Worm (Caenorhabditis elegans) whole organism, young adult: Measurements from ENCODE around the gene C28F5.1.

Experiments used
- B0019.2 ChIP-seq: fragments of 200-800 bp; sonication (Bioruptor generic); conservative IDR thresholded peaks from 2 replicates; pipeline ENCODE4 v1.3.6; 2022; ENCODE audit warnings: missing genetic modification reagents, missing genetic modification characterization, missing compliant biosample characterization
- B0336.3 ChIP-seq: fragments of 200-800 bp; sonication (Bioruptor generic); IDR thresholded peaks from 2 replicates; pipeline ENCODE4 v1.3.6; 2022; ENCODE audit warnings: missing genetic modification characterization, missing compliant biosample characterization
- F10E7.11 ChIP-seq: sonication (generic microtip); optimal IDR thresholded peaks from 2 replicates; lab custom pipeline; 2017; ENCODE audit warnings: mild to moderate bottlenecking, missing genetic modification characterization, moderate library complexity, missing compliant biosample characterization
- F33H1.4 ChIP-seq: fragments of 200-800 bp; sonication (Bioruptor generic); IDR thresholded peaks from 2 replicates; pipeline ENCODE4 v1.3.6; 2022; ENCODE audit warnings: missing genetic modification reagents, missing genetic modification characterization, missing compliant biosample characterization
- F39B2.1 ChIP-seq: fragments of 200-800 bp; sonication (Bioruptor generic); IDR thresholded peaks from 2 replicates; pipeline ENCODE4 v1.3.6; 2022; ENCODE audit warnings: missing genetic modification reagents, missing genetic modification characterization, missing compliant biosample characterization
- K12H6.12 ChIP-seq: fragments of 200-800 bp; sonication (Bioruptor generic); optimal IDR thresholded peaks from 2 replicates; lab custom pipeline; 2018; ENCODE audit warnings: mild to moderate bottlenecking, missing genetic modification characterization, missing compliant biosample characterization
- Y79H2A.3 ChIP-seq: fragments of 200-800 bp; sonication (Bioruptor generic); conservative IDR thresholded peaks from 2 replicates; pipeline ENCODE4 v1.3.6; 2022; ENCODE audit warnings: missing genetic modification reagents, missing genetic modification characterization, missing compliant biosample characterization
- akir-1 ChIP-seq: fragments of 200-800 bp; sonication (Bioruptor generic); optimal IDR thresholded peaks from 2 replicates; lab custom pipeline; 2018; ENCODE audit warnings: mild to moderate bottlenecking, missing genetic modification characterization, moderate library complexity, missing compliant biosample characterization
- ama-1 ChIP-seq, 3 experiments: fragments of 150-350 bp in 1 of 3; sonication (generic microtip) in 2 of 3; optimal IDR thresholded peaks; 2 replicates each; lab custom pipeline; 2014 to 2018; ENCODE audit warnings: missing biosample characterization in 2 of 3, missing genetic modification characterization in 2 of 3, missing genetic modification reagents in 2 of 3
- aptf-2 ChIP-seq: fragments of 200-800 bp; sonication (Bioruptor generic); conservative IDR thresholded peaks from 2 replicates; pipeline ENCODE4 v1.3.6; 2022; ENCODE audit warnings: missing genetic modification reagents, missing genetic modification characterization, missing compliant biosample characterization
- aptf-3 ChIP-seq: fragments of 200-800 bp; sonication (Bioruptor generic); IDR thresholded peaks from 2 replicates; pipeline ENCODE4 v1.3.6; 2022; ENCODE audit warnings: missing genetic modification characterization, missing compliant biosample characterization
- bed-1 ChIP-seq: fragments of 200-800 bp; sonication (Bioruptor generic); IDR thresholded peaks from 2 replicates; pipeline ENCODE4 v1.3.6; 2022; ENCODE audit warnings: missing genetic modification reagents, missing genetic modification characterization, missing compliant biosample characterization
- ccch-3 ChIP-seq: fragments of 200-800 bp; sonication (Bioruptor generic); optimal IDR thresholded peaks from 2 replicates; lab custom pipeline; 2018; ENCODE audit warnings: mild to moderate bottlenecking, missing genetic modification characterization, missing compliant biosample characterization
- ceh-27 ChIP-seq: fragments of 200-800 bp; sonication (Bioruptor generic); optimal IDR thresholded peaks from 2 replicates; lab custom pipeline; 2018; ENCODE audit warnings: mild to moderate bottlenecking, missing genetic modification characterization, moderate library complexity, missing compliant biosample characterization
- ceh-79 ChIP-seq: sonication (generic microtip); optimal IDR thresholded peaks from 2 replicates; lab custom pipeline; 2017; ENCODE audit warnings: mild to moderate bottlenecking, missing genetic modification characterization, missing compliant biosample characterization
- ceh-91 ChIP-seq: fragments of 200-800 bp; sonication (Bioruptor generic); IDR thresholded peaks from 2 replicates; pipeline ENCODE4 v1.3.6; 2022; ENCODE audit warnings: missing genetic modification reagents, missing genetic modification characterization, missing compliant biosample characterization
- chd-7 ChIP-seq: sonication (generic microtip); optimal IDR thresholded peaks from 2 replicates; lab custom pipeline; 2016; ENCODE audit warnings: mild to moderate bottlenecking, missing genetic modification characterization, moderate library complexity, missing compliant biosample characterization
- die-1 ChIP-seq: sonication (generic microtip); optimal IDR thresholded peaks from 2 replicates; lab custom pipeline; 2016; ENCODE audit warnings: missing genotype, mild to moderate bottlenecking, missing genetic modification characterization, missing compliant biosample characterization
- dox-1 ChIP-seq: fragments of 200-800 bp; sonication (Bioruptor generic); IDR thresholded peaks from 2 replicates; pipeline ENCODE4 v1.3.6; 2022; ENCODE audit warnings: missing genetic modification reagents, missing genetic modification characterization, missing compliant biosample characterization
- dpff-1 ChIP-seq: sonication (generic microtip); optimal IDR thresholded peaks from 2 replicates; lab custom pipeline; 2017; ENCODE audit warnings: mild to moderate bottlenecking, missing genetic modification characterization, missing compliant biosample characterization
- efl-1 ChIP-seq: fragments of 150-350 bp; optimal IDR thresholded peaks from 2 replicates; lab custom pipeline; 2014; ENCODE audit warnings: missing biosample characterization, missing genetic modification reagents, missing genetic modification characterization
- egrh-3 ChIP-seq: fragments of 200-800 bp; sonication (Bioruptor generic); IDR thresholded peaks from 2 replicates; pipeline ENCODE4 v1.3.6; 2022; ENCODE audit warnings: missing genetic modification reagents, missing genetic modification characterization, missing compliant biosample characterization
- him-1 ChIP-seq: sonication (generic microtip); optimal IDR thresholded peaks from 2 replicates; lab custom pipeline; 2016; ENCODE audit warnings: missing genotype, missing genetic modification reagents, missing genetic modification characterization, missing compliant biosample characterization
- hlh-12 ChIP-seq: sonication (generic microtip); optimal IDR thresholded peaks from 2 replicates; lab custom pipeline; 2016; ENCODE audit warnings: missing genetic modification characterization, missing compliant biosample characterization
- hmg-20 ChIP-seq: fragments of 200-800 bp; sonication (Bioruptor generic); IDR thresholded peaks from 2 replicates; pipeline ENCODE4 v1.3.6; 2022; ENCODE audit warnings: missing genetic modification reagents, missing genetic modification characterization, missing compliant biosample characterization
- hrde-1 ChIP-seq: sonication (generic microtip); optimal IDR thresholded peaks from 2 replicates; lab custom pipeline; 2016; ENCODE audit warnings: missing genetic modification characterization, mild to moderate bottlenecking, missing compliant biosample characterization, moderate library complexity, missing genotype, missing genetic modification reagents, borderline replicate concordance
- lag-1 ChIP-seq: fragments of 200-800 bp; sonication (Bioruptor generic); IDR thresholded peaks from 2 replicates; pipeline ENCODE4 v1.3.6; 2022; ENCODE audit warnings: missing genetic modification reagents, missing genetic modification characterization, missing compliant biosample characterization
- let-607 ChIP-seq, 2 experiments: fragments of 200-800 bp in 1 of 2; sonication (Bioruptor generic) in 1 of 2; sonication (generic microtip) in 1 of 2; optimal IDR thresholded peaks; 2 replicates each; lab custom pipeline; 2016 to 2018; ENCODE audit warnings: mild to moderate bottlenecking in 2 of 2, missing compliant biosample characterization in 2 of 2, missing genetic modification characterization in 2 of 2, moderate library complexity in 2 of 2, missing genotype in 1 of 2
- lin-26 ChIP-seq: fragments of 200-800 bp; sonication (Bioruptor generic); IDR thresholded peaks from 2 replicates; pipeline ENCODE4 v1.3.6; 2022; ENCODE audit warnings: missing genetic modification reagents, missing genetic modification characterization, missing compliant biosample characterization
- lir-1 ChIP-seq: fragments of 200-800 bp; sonication (Bioruptor generic); conservative IDR thresholded peaks from 2 replicates; pipeline ENCODE4 v1.3.6; 2022; ENCODE audit warnings: missing genetic modification reagents, missing genetic modification characterization, missing compliant biosample characterization
- madf-6 ChIP-seq: fragments of 200-800 bp; sonication (Bioruptor generic); IDR thresholded peaks from 2 replicates; pipeline ENCODE4 v1.3.6; 2022; ENCODE audit warnings: missing genetic modification reagents, missing genetic modification characterization, missing compliant biosample characterization
- mcd-1 ChIP-seq: fragments of 200-800 bp; sonication (Bioruptor generic); IDR thresholded peaks from 2 replicates; pipeline ENCODE4 v1.3.6; 2022; ENCODE audit warnings: missing genetic modification reagents, missing genetic modification characterization, missing compliant biosample characterization
- mes-4 ChIP-seq: sonication (generic microtip); optimal IDR thresholded peaks from 2 replicates; lab custom pipeline; 2016; ENCODE audit warnings: missing genotype, missing genetic modification characterization, missing compliant biosample characterization
- nfya-1 ChIP-seq: sonication (generic microtip); optimal IDR thresholded peaks from 2 replicates; lab custom pipeline; 2017; ENCODE audit warnings: antibody characterized with exemption, missing compliant biosample characterization, missing genetic modification characterization, borderline replicate concordance; ENCODE audit not compliant: insufficient read depth
- nhr-120 ChIP-seq: fragments of 200-800 bp; sonication (Bioruptor generic); IDR thresholded peaks from 2 replicates; pipeline ENCODE4 v1.3.6; 2022; ENCODE audit warnings: missing genetic modification characterization, missing compliant biosample characterization
- nhr-179 ChIP-seq: sonication (generic microtip); optimal IDR thresholded peaks from 2 replicates; lab custom pipeline; 2016; ENCODE audit warnings: mild to moderate bottlenecking, missing genetic modification characterization, missing compliant biosample characterization
- pbrm-1 ChIP-seq: fragments of 200-800 bp; sonication (Bioruptor generic); IDR thresholded peaks from 2 replicates; pipeline ENCODE4 v1.3.6; 2022; ENCODE audit warnings: missing genetic modification reagents, missing genetic modification characterization, missing compliant biosample characterization
- rpc-1 ChIP-seq, 2 experiments: fragments of 150-350 bp in 1 of 2; sonication (generic microtip) in 1 of 2; optimal IDR thresholded peaks; 2 replicates each; lab custom pipeline; 2014 to 2018; ENCODE audit warnings: missing biosample characterization in 1 of 2, missing genetic modification characterization in 1 of 2, missing genetic modification reagents in 1 of 2, missing genotype in 1 of 2
- sea-2 ChIP-seq: fragments of 200-800 bp; sonication (Bioruptor generic); IDR thresholded peaks from 2 replicates; pipeline ENCODE4 v1.3.6; 2022; ENCODE audit warnings: missing genetic modification characterization, missing compliant biosample characterization
- somi-1 ChIP-seq: fragments of 200-800 bp; sonication (Bioruptor generic); optimal IDR thresholded peaks from 2 replicates; lab custom pipeline; 2018; ENCODE audit warnings: mild to moderate bottlenecking, missing genetic modification characterization, missing compliant biosample characterization
- tbx-9 ChIP-seq: sonication (generic microtip); optimal IDR thresholded peaks from 2 replicates; lab custom pipeline; 2016; ENCODE audit warnings: borderline replicate concordance, missing genetic modification characterization, inconsistent platforms, missing compliant biosample characterization
- unc-130 ChIP-seq: sonication (generic microtip); optimal IDR thresholded peaks from 2 replicates; lab custom pipeline; 2016; ENCODE audit warnings: missing genetic modification reagents, missing genetic modification characterization, missing compliant biosample characterization
- zfh-2 ChIP-seq: fragments of 200-800 bp; sonication (Bioruptor generic); conservative IDR thresholded peaks from 2 replicates; pipeline ENCODE4 v1.3.6; 2022; ENCODE audit warnings: missing genetic modification reagents, missing genetic modification characterization, missing compliant biosample characterization
- zim-3 ChIP-seq: sonication (generic microtip); optimal IDR thresholded peaks from 2 replicates; lab custom pipeline; 2017; ENCODE audit warnings: mild to moderate bottlenecking, missing genetic modification characterization, moderate library complexity, missing compliant biosample characterization
- ztf-18 ChIP-seq: sonication (generic microtip); optimal IDR thresholded peaks from 2 replicates; lab custom pipeline; 2016; ENCODE audit warnings: missing genotype, mild to moderate bottlenecking, missing genetic modification characterization, missing compliant biosample characterization
- ztf-22 ChIP-seq: fragments of 200-800 bp; sonication (Bioruptor generic); optimal IDR thresholded peaks from 2 replicates; lab custom pipeline; 2018; ENCODE audit warnings: mild to moderate bottlenecking, missing genetic modification characterization, moderate library complexity, missing compliant biosample characterization
- ztf-25 ChIP-seq: fragments of 200-800 bp; sonication (Bioruptor generic); IDR thresholded peaks from 2 replicates; pipeline ENCODE4 v1.3.6; 2022; ENCODE audit warnings: missing genetic modification reagents, missing genetic modification characterization, missing compliant biosample characterization
- ztf-28 ChIP-seq: fragments of 200-800 bp; sonication (Bioruptor generic); IDR thresholded peaks from 2 replicates; pipeline ENCODE4 v1.3.6; 2022; ENCODE audit warnings: missing genetic modification reagents, missing genetic modification characterization, missing compliant biosample characterization

C28F5.1 gene

ce11 chrII:7529078-7529683, 24.1 kb downstream of the C28F5.1 start, which contains the start of gene ZK1290.5 (continued):
- peak; percentile 95 for TF ChIP-seq somi-1
- TF ChIP-seq aptf-2 = no peak
- TF ChIP-seq dpff-1 (tag; lab: Kevin White, UChicago) = no peak
- TF ChIP-seq ztf-28 (GFP tag; lab: Robert Waterston, UW) = no peak
- no peak for TF ChIP-seq lir-1 (GFP tag; lab: Robert Waterston, UW)
- TF ChIP-seq Y79H2A.3 (GFP tag; lab: Robert Waterston, UW) = no peak
- TF ChIP-seq lag-1 (GFP tag; lab: Robert Waterston, UW) = no peak
- no peak for TF ChIP-seq rpc-1 (optimal IDR thresholded peaks at IDR 0.05; lab: Kevin White, UChicago)
- no peak for TF ChIP-seq rpc-1 (tag; optimal IDR thresholded peaks at IDR 0.05; lab: Kevin White, UChicago)
- TF ChIP-seq zim-3 (tag; lab: Kevin White, UChicago) = no peak
- no peak for TF ChIP-seq nfya-1 (tag; lab: Kevin White, UChicago)
- peak; percentile 50 for TF ChIP-seq ceh-27 (GFP tag; lab: Kevin White, UChicago)
- TF ChIP-seq hlh-12 = no peak
- TF ChIP-seq tbx-9 (tag; lab: Kevin White, UChicago) = no peak
- TF ChIP-seq F39B2.1 = no peak
- no peak for TF ChIP-seq bed-1 (GFP tag; lab: Robert Waterston, UW)
- TF ChIP-seq K12H6.12 (tag; lab: Kevin White, UChicago) = peak; percentile 86
- TF ChIP-seq lin-26 (GFP tag; lab: Robert Waterston, UW) = no peak
- TF ChIP-seq ztf-25 = no peak
- no peak for TF ChIP-seq unc-130 (GFP tag; lab: Kevin White, UChicago)
- TF ChIP-seq hmg-20 (GFP tag; lab: Robert Waterston, UW) = peak; percentile 6; the same call in 1 of the 2 replicates
- no peak for TF ChIP-seq F33H1.4
- peak; percentile 25 to 87 for TF ChIP-seq let-607 (tag; optimal IDR thresholded peaks at IDR 0.05; lab: Kevin White, UChicago)
- no peak for TF ChIP-seq akir-1 (GFP tag; lab: Kevin White, UChicago)
- TF ChIP-seq chd-7 (tag; lab: Kevin White, UChicago) = peak; percentile 87
- TF ChIP-seq B0019.2 (GFP tag; lab: Robert Waterston, UW) = no peak
- no peak for TF ChIP-seq aptf-3 (GFP tag; lab: Robert Waterston, UW)
- TF ChIP-seq mcd-1 (GFP tag; lab: Robert Waterston, UW) = no peak; the same call in 1 of the 2 replicates
- TF ChIP-seq ccch-3 (GFP tag; lab: Kevin White, UChicago) = no peak
- no peak for TF ChIP-seq ceh-91 (GFP tag; lab: Robert Waterston, UW)
- no peak for TF ChIP-seq madf-6
- TF ChIP-seq egrh-3 (GFP tag; lab: Robert Waterston, UW) = no peak
- no peak for TF ChIP-seq pbrm-1 (GFP tag; lab: Robert Waterston, UW)
- peak; percentile 72 for TF ChIP-seq dox-1
- TF ChIP-seq ama-1 (optimal IDR thresholded peaks at IDR 0.05; lab: Kevin White, UChicago) = no peak
- TF ChIP-seq ama-1 (GFP tag; optimal IDR thresholded peaks at IDR 0.05; lab: Kevin White, UChicago) = no peak
- no peak for TF ChIP-seq mes-4 (tag; lab: Kevin White, UChicago)
- TF ChIP-seq ztf-22 (GFP tag; lab: Kevin White, UChicago) = peak; percentile 85
- TF ChIP-seq B0336.3 (GFP tag; lab: Robert Waterston, UW) = peak; percentile 86
- peak; percentile 43 for TF ChIP-seq die-1 (tag; lab: Kevin White, UChicago)
- TF ChIP-seq ceh-79 (tag; lab: Kevin White, UChicago) = no peak
- no peak for TF ChIP-seq sea-2 (GFP tag; lab: Robert Waterston, UW)
- no peak for TF ChIP-seq nhr-179 (tag; lab: Kevin White, UChicago)
- TF ChIP-seq nhr-120 (GFP tag; lab: Robert Waterston, UW) = no peak
- TF ChIP-seq zfh-2 = no peak
- no peak for TF ChIP-seq efl-1 (GFP tag; lab: Kevin White, UChicago)
- no peak for TF ChIP-seq hrde-1 (tag; lab: Kevin White, UChicago)
- TF ChIP-seq him-1 (tag; lab: Kevin White, UChicago) = no peak
- peak; percentile 19 for TF ChIP-seq ztf-18 (tag; lab: Kevin White, UChicago)
- TF ChIP-seq F10E7.11 (tag; lab: Kevin White, UChicago) = no peak
